Fruit fly (Drosophila melanogaster) whole organism: ENCODE data around the gene CG5162.

ENCODE experiments used
- CG8478 ChIP-seq: fragments of >200 bp; optimal IDR thresholded peaks from 2 replicates; lab custom pipeline; 2018; ENCODE audit warnings: inconsistent platforms
- Dll ChIP-seq: fragments of >200 bp; optimal IDR thresholded peaks from 2 replicates; lab custom pipeline; 2017
- pan ChIP-seq: fragments of >200 bp; optimal IDR thresholded peaks from 2 replicates; lab custom pipeline; 2017
- psq ChIP-seq: fragments of >200 bp; optimal IDR thresholded peaks from 2 replicates; lab custom pipeline; 2017
- usp ChIP-seq: fragments of >200 bp; optimal IDR thresholded peaks from 2 replicates; lab custom pipeline; 2017; ENCODE audit warnings: missing biosample characterization, missing genetic modification characterization, mixed read lengths

DNA sequence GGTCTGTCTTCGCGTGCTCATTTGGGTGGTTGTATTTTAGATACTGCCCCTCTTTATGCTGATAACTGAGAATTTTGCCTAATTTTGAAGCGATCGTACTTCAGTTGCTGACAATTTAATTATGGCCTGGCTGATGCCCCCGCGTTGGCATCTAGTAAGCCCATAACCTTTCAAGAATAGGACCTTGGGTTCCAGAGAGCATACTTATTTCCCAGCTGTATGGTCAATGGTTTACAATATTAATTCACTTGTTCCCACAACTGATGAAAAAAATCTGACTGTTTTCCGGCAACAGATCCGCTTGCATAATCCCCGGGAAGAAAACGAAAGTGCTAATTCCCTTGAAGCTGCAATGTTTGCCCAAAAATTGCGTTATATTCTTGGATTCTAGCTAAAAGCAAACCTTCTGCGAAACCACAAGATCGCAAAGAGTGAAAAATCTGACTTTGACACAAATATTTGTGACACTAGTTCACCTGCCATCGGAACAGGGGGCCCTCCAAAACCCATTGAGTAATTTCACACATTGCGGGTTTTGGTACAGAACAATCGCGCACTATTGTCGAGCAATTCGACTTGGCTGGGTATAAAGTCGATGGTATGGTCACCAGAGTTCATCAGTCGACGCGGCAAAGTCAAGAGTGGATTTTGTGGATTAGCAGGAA is 12.5 kb upstream of the CG5162 start, which contains the start of the genes TTLL1A and CG5070:
- no peak for TF ChIP-seq CG8478 (lab: Kevin White, UChicago)
- no peak for TF ChIP-seq pan (lab: Kevin White, UChicago)
- no peak for TF ChIP-seq usp (GFP tag; lab: Kevin White, UChicago)
- TF ChIP-seq psq = no peak
- no peak for TF ChIP-seq Dll (lab: Kevin White, UChicago)
